Worm (Caenorhabditis elegans) whole organism, L3 larva: ENCODE results near the gene srj-53.

Experiments
- lin-39 ChIP-seq: fragments of 150-350 bp; optimal IDR thresholded peaks from 2 replicates; lab custom pipeline; 2018; ENCODE audit warnings: missing biosample characterization, missing genetic modification reagents, missing genetic modification characterization
- lsy-12 ChIP-seq: sonication (generic microtip); optimal IDR thresholded peaks from 2 replicates; lab custom pipeline; 2016; ENCODE audit warnings: mild to moderate bottlenecking, missing genetic modification characterization, missing compliant biosample characterization
- nhr-23 ChIP-seq: fragments of 150-350 bp; optimal IDR thresholded peaks from 2 replicates; lab custom pipeline; 2014; ENCODE audit warnings: missing biosample characterization, missing genetic modification reagents, missing genetic modification characterization
- nhr-28 ChIP-seq: fragments of 150-350 bp; optimal IDR thresholded peaks from 2 replicates; lab custom pipeline; 2014; ENCODE audit warnings: missing biosample characterization, missing genetic modification characterization

DNA sequence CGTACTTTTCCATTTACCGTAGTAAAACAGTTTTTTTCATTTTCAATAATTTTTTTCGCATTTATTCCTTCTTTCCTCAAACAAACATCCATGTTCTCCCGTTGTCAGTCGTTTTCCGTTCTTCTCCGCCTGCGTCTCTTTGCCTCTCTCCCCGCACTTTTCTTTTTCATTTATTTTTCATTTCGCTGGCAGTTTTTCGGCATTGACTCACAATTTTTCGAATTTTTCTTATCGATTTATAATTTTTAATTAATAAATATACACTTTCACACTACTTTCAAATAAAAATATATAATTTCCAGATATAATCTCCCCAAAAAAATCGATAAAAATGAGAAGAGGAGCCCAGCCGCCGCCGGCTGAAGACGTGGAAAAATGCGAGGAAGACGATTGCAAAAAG lies 7.1 kb downstream of the srj-53 start, which contains the start of gene H25P19.1:
- TF ChIP-seq lin-39 (tag; lab: Kevin White, UChicago) (no peak), nhr-28 (tag; lab: Kevin White, UChicago) (no peak), lsy-12 (tag; lab: Kevin White, UChicago) (no peak), nhr-23 (no peak)
